Worm (Caenorhabditis elegans) whole organism, young adult: ENCODE measurements around the gene T10D4.7.
A peak's percentile ranks its signal among the peaks of the same experiment; 100 is the strongest.

ENCODE experiments used
- C06A6.2 ChIP-seq: fragments of 200-800 bp; sonication (Bioruptor generic); conservative IDR thresholded peaks from 2 replicates; pipeline ENCODE4 v1.3.6; 2022; ENCODE audit warnings: missing genetic modification characterization, missing compliant biosample characterization
- F57A8.1 ChIP-seq: fragments of 200-800 bp; sonication (Bioruptor generic); optimal IDR thresholded peaks from 2 replicates; lab custom pipeline; 2018; ENCODE audit warnings: mild to moderate bottlenecking, missing genetic modification characterization, moderate library complexity, missing compliant biosample characterization
- F57C9.4 ChIP-seq: sonication (generic microtip); optimal IDR thresholded peaks from 2 replicates; lab custom pipeline; 2017; ENCODE audit warnings: mild to moderate bottlenecking, missing genetic modification characterization, missing compliant biosample characterization
- K11D2.4 ChIP-seq: fragments of 200-800 bp; sonication (Bioruptor generic); IDR thresholded peaks from 2 replicates; pipeline ENCODE4 v1.3.6; 2022; ENCODE audit warnings: missing genetic modification reagents, missing genetic modification characterization, missing compliant biosample characterization
- Y79H2A.3 ChIP-seq: fragments of 200-800 bp; sonication (Bioruptor generic); conservative IDR thresholded peaks from 2 replicates; pipeline ENCODE4 v1.3.6; 2022; ENCODE audit warnings: missing genetic modification reagents, missing genetic modification characterization, missing compliant biosample characterization
- aptf-3 ChIP-seq: fragments of 200-800 bp; sonication (Bioruptor generic); IDR thresholded peaks from 2 replicates; pipeline ENCODE4 v1.3.6; 2022; ENCODE audit warnings: missing genetic modification characterization, missing compliant biosample characterization
- athp-1 ChIP-seq: sonication (generic microtip); optimal IDR thresholded peaks from 2 replicates; lab custom pipeline; 2017; ENCODE audit warnings: mild to moderate bottlenecking, missing genetic modification characterization, missing compliant biosample characterization
- attf-3 ChIP-seq: fragments of 200-800 bp; sonication (Bioruptor generic); conservative IDR thresholded peaks from 2 replicates; pipeline ENCODE4 v1.3.6; 2022; ENCODE audit warnings: missing genetic modification reagents, missing genetic modification characterization, missing compliant biosample characterization
- attf-5 ChIP-seq: fragments of 200-800 bp; sonication (Bioruptor generic); optimal IDR thresholded peaks from 2 replicates; lab custom pipeline; 2018; ENCODE audit warnings: mild to moderate bottlenecking, missing genetic modification characterization, missing compliant biosample characterization
- ceh-40 ChIP-seq: fragments of 200-800 bp; sonication (Bioruptor generic); IDR thresholded peaks from 2 replicates; pipeline ENCODE4 v1.3.6; 2022; ENCODE audit warnings: missing genetic modification characterization, missing compliant biosample characterization
- ceh-91 ChIP-seq: fragments of 200-800 bp; sonication (Bioruptor generic); IDR thresholded peaks from 2 replicates; pipeline ENCODE4 v1.3.6; 2022; ENCODE audit warnings: missing genetic modification reagents, missing genetic modification characterization, missing compliant biosample characterization
- die-1 ChIP-seq: sonication (generic microtip); optimal IDR thresholded peaks from 2 replicates; lab custom pipeline; 2016; ENCODE audit warnings: missing genotype, mild to moderate bottlenecking, missing genetic modification characterization, missing compliant biosample characterization
- dox-1 ChIP-seq: fragments of 200-800 bp; sonication (Bioruptor generic); IDR thresholded peaks from 2 replicates; pipeline ENCODE4 v1.3.6; 2022; ENCODE audit warnings: missing genetic modification reagents, missing genetic modification characterization, missing compliant biosample characterization
- efl-1 ChIP-seq: fragments of 150-350 bp; optimal IDR thresholded peaks from 2 replicates; lab custom pipeline; 2014; ENCODE audit warnings: missing biosample characterization, missing genetic modification reagents, missing genetic modification characterization
- egl-44 ChIP-seq: fragments of 200-800 bp; sonication (Bioruptor generic); IDR thresholded peaks from 2 replicates; pipeline ENCODE4 v1.3.6; 2022; ENCODE audit warnings: missing genetic modification reagents, missing genetic modification characterization, missing compliant biosample characterization
- egrh-3 ChIP-seq: fragments of 200-800 bp; sonication (Bioruptor generic); IDR thresholded peaks from 2 replicates; pipeline ENCODE4 v1.3.6; 2022; ENCODE audit warnings: missing genetic modification reagents, missing genetic modification characterization, missing compliant biosample characterization
- hmg-1.2 ChIP-seq: fragments of 200-800 bp; sonication (Bioruptor generic); IDR thresholded peaks from 2 replicates; pipeline ENCODE4 v1.3.6; 2022; ENCODE audit warnings: missing genetic modification reagents, missing genetic modification characterization, missing compliant biosample characterization
- lag-1 ChIP-seq: fragments of 200-800 bp; sonication (Bioruptor generic); IDR thresholded peaks from 2 replicates; pipeline ENCODE4 v1.3.6; 2022; ENCODE audit warnings: missing genetic modification reagents, missing genetic modification characterization, missing compliant biosample characterization
- lin-40 ChIP-seq: sonication (generic microtip); optimal IDR thresholded peaks from 2 replicates; lab custom pipeline; 2016; ENCODE audit warnings: missing genetic modification characterization, mild to moderate bottlenecking, missing compliant biosample characterization, missing genotype, missing genetic modification reagents
- lsy-27 ChIP-seq: sonication (generic microtip); optimal IDR thresholded peaks from 2 replicates; lab custom pipeline; 2017; ENCODE audit warnings: missing genetic modification characterization, mild to moderate bottlenecking, missing compliant biosample characterization, antibody characterized with exemption, missing genotype, borderline replicate concordance; ENCODE audit not compliant: insufficient read depth
- madf-10 ChIP-seq: sonication (generic microtip); optimal IDR thresholded peaks from 2 replicates; lab custom pipeline; 2016; ENCODE audit warnings: mild to moderate bottlenecking, missing genetic modification characterization, missing compliant biosample characterization
- mel-28 ChIP-seq: sonication (generic microtip); optimal IDR thresholded peaks from 2 replicates; lab custom pipeline; 2016; ENCODE audit warnings: borderline replicate concordance, mild to moderate bottlenecking, missing genetic modification characterization, missing compliant biosample characterization
- nfyb-1 ChIP-seq: fragments of 200-800 bp; sonication (Bioruptor generic); IDR thresholded peaks from 2 replicates; pipeline ENCODE4 v1.3.6; 2022; ENCODE audit warnings: missing genetic modification reagents, missing genetic modification characterization, missing compliant biosample characterization
- nhr-120 ChIP-seq: fragments of 200-800 bp; sonication (Bioruptor generic); IDR thresholded peaks from 2 replicates; pipeline ENCODE4 v1.3.6; 2022; ENCODE audit warnings: missing genetic modification characterization, missing compliant biosample characterization
- nhr-179 ChIP-seq: sonication (generic microtip); optimal IDR thresholded peaks from 2 replicates; lab custom pipeline; 2016; ENCODE audit warnings: mild to moderate bottlenecking, missing genetic modification characterization, missing compliant biosample characterization
- rcor-1 ChIP-seq: fragments of 200-800 bp; sonication (Bioruptor generic); IDR thresholded peaks from 2 replicates; pipeline ENCODE4 v1.3.6; 2022; ENCODE audit warnings: missing genetic modification reagents, missing genetic modification characterization, missing compliant biosample characterization
- sea-2 ChIP-seq: fragments of 200-800 bp; sonication (Bioruptor generic); IDR thresholded peaks from 2 replicates; pipeline ENCODE4 v1.3.6; 2022; ENCODE audit warnings: missing genetic modification characterization, missing compliant biosample characterization
- snpc-1.1 ChIP-seq: sonication (generic microtip); optimal IDR thresholded peaks from 2 replicates; lab custom pipeline; 2017; ENCODE audit warnings: missing genetic modification characterization, mild to moderate bottlenecking, missing compliant biosample characterization, antibody characterized with exemption, moderate library complexity, missing genotype, missing genetic modification reagents; ENCODE audit not compliant: insufficient read depth
- snpc-1.3 ChIP-seq: sonication (generic microtip); optimal IDR thresholded peaks from 2 replicates; lab custom pipeline; 2017; ENCODE audit warnings: missing genetic modification characterization, mild to moderate bottlenecking, missing compliant biosample characterization, antibody characterized with exemption, moderate library complexity, missing genotype, missing genetic modification reagents; ENCODE audit not compliant: insufficient read depth
- snpc-4 ChIP-seq, 5 experiments: fragments of 150-350 bp in 1 of 5; sonication (generic microtip) in 4 of 5; optimal IDR thresholded peaks; 2 replicates each; lab custom pipeline; 2014 to 2018; ENCODE audit warnings: missing genetic modification characterization in 5 of 5, missing biosample characterization in 3 of 5, antibody characterized with exemption in 2 of 5, mild to moderate bottlenecking in 2 of 5, missing compliant biosample characterization in 2 of 5, missing genotype in 2 of 5, moderate library complexity in 2 of 5, missing genetic modification reagents in 1 of 5
- tbp1 ChIP-seq: fragments of 200-800 bp; sonication (Bioruptor generic); optimal IDR thresholded peaks from 2 replicates; lab custom pipeline; 2018; ENCODE audit warnings: mild to moderate bottlenecking, missing genetic modification characterization, missing compliant biosample characterization
- unc-130 ChIP-seq: sonication (generic microtip); optimal IDR thresholded peaks from 2 replicates; lab custom pipeline; 2016; ENCODE audit warnings: missing genetic modification reagents, missing genetic modification characterization, missing compliant biosample characterization
- ztf-22 ChIP-seq: fragments of 200-800 bp; sonication (Bioruptor generic); optimal IDR thresholded peaks from 2 replicates; lab custom pipeline; 2018; ENCODE audit warnings: mild to moderate bottlenecking, missing genetic modification characterization, moderate library complexity, missing compliant biosample characterization
- ztf-25 ChIP-seq: fragments of 200-800 bp; sonication (Bioruptor generic); IDR thresholded peaks from 2 replicates; pipeline ENCODE4 v1.3.6; 2022; ENCODE audit warnings: missing genetic modification reagents, missing genetic modification characterization, missing compliant biosample characterization
- ztf-3 ChIP-seq: fragments of 200-800 bp; sonication (Bioruptor generic); optimal IDR thresholded peaks from 2 replicates; lab custom pipeline; 2018; ENCODE audit warnings: mild to moderate bottlenecking, missing genetic modification characterization, missing compliant biosample characterization

Gene T10D4.7

ce11 chrII:3113934-3114333 is 3.6 kb upstream of the T10D4.7 start, which contains the start of gene clec-123:
Gene clec-123, plus strand, starts transcription at chrII:3114234.
- no peak for TF ChIP-seq efl-1
- TF ChIP-seq rcor-1, result no peak

- TF ChIP-seq ceh-40 (GFP tag; lab: Robert Waterston, UW) (no peak), unc-130 (GFP tag; lab: Kevin White, UChicago) (no peak), hmg-1.2 (GFP tag; lab: Robert Waterston, UW) (peak; percentile 84; the same call in 1 of the 2 replicates), attf-5 (GFP tag; lab: Kevin White, UChicago) (peak; percentile 83), nhr-179 (tag; lab: Kevin White, UChicago) (no peak)
Measured at ce11 chrII:3118907-3119382, 1.4 kb downstream of the T10D4.7 start, which contains the start of gene T10D4.6. Gene T10D4.6, plus strand, starts transcription at chrII:3119332.

ce11 chrII:3123206-3123605 is 5.6 kb downstream of the T10D4.7 start, which contains the start of gene srh-71:
Gene srh-71, plus strand, starts transcription at chrII:3123506.
- TF ChIP-seq Y79H2A.3 (GFP tag; lab: Robert Waterston, UW), result no peak
- TF ChIP-seq egl-44 (GFP tag; lab: Robert Waterston, UW), result no peak
- no peak for TF ChIP-seq dox-1 (GFP tag; lab: Robert Waterston, UW)
- no peak for TF ChIP-seq attf-3 (GFP tag; lab: Robert Waterston, UW)
- no peak for TF ChIP-seq die-1 (tag; lab: Kevin White, UChicago)
- TF ChIP-seq C06A6.2, result no peak
- TF ChIP-seq ztf-3 (GFP tag; lab: Kevin White, UChicago), result no peak
- TF ChIP-seq hmg-1.2 (GFP tag; lab: Robert Waterston, UW), result no peak
- no peak for TF ChIP-seq egrh-3 (GFP tag; lab: Robert Waterston, UW)
- no peak for TF ChIP-seq aptf-3
- TF ChIP-seq mel-28 (tag; lab: Kevin White, UChicago), result no peak
- TF ChIP-seq ztf-22 (GFP tag; lab: Kevin White, UChicago), result no peak
- no peak for TF ChIP-seq snpc-1.3
- TF ChIP-seq lin-40 (tag; lab: Kevin White, UChicago), result no peak
- no peak for TF ChIP-seq tbp1
- no peak for TF ChIP-seq ceh-40 (GFP tag; lab: Robert Waterston, UW)
- TF ChIP-seq nfyb-1 (GFP tag; lab: Robert Waterston, UW), result no peak
- no peak for TF ChIP-seq sea-2 (GFP tag; lab: Robert Waterston, UW)

- no peak for TF ChIP-seq snpc-1.1 (tag; lab: Kevin White, UChicago)
- no peak for TF ChIP-seq ceh-91 (GFP tag; lab: Robert Waterston, UW)
- TF ChIP-seq lsy-27 (tag; lab: Kevin White, UChicago), result no peak
- TF ChIP-seq ztf-25 (GFP tag; lab: Robert Waterston, UW), result no peak
- no peak for TF ChIP-seq lag-1 (GFP tag; lab: Robert Waterston, UW)
- TF ChIP-seq athp-1 (tag; lab: Kevin White, UChicago), result no peak
- no peak for TF ChIP-seq madf-10
- TF ChIP-seq snpc-4 (GFP tag; optimal IDR thresholded peaks at IDR 0.05; lab: Kevin White, UChicago), result no peak
- no peak for TF ChIP-seq snpc-4 (tag; optimal IDR thresholded peaks at IDR 0.05; lab: Kevin White, UChicago)
- no peak for TF ChIP-seq die-1 (tag; lab: Kevin White, UChicago)
- no peak for TF ChIP-seq F57C9.4 (tag; lab: Kevin White, UChicago)
- no peak for TF ChIP-seq nhr-120 (GFP tag; lab: Robert Waterston, UW)
- no peak for TF ChIP-seq F57A8.1 (GFP tag; lab: Kevin White, UChicago)
- no peak for TF ChIP-seq K11D2.4
Measured at ce11 chrII:3126341-3126740, 8.8 kb downstream of the T10D4.7 start, which contains the start of gene ins-19. Gene ins-19, minus strand, starts transcription at chrII:3126441.
